Fruit fly (Drosophila melanogaster) whole organism, embryonic: Measurements from ENCODE around the gene CG31798.

ENCODE experiments used
- Ada2b ChIP-seq: fragments of 200-800 bp; sonication (Bioruptor generic); IDR thresholded peaks from 2 replicates; pipeline ENCODE4 v1.3.6; 2022; ENCODE audit warnings: missing biosample characterization, missing genetic modification characterization
- Antp ChIP-seq: fragments of 200-800 bp; sonication (Bioruptor generic); optimal IDR thresholded peaks from 3 replicates; lab custom pipeline; 2016; ENCODE audit warnings: missing biosample characterization, missing genetic modification characterization
- B-H2 ChIP-seq: fragments of 200-800 bp; sonication (Bioruptor generic); optimal IDR thresholded peaks from 2 replicates; lab custom pipeline; 2018; ENCODE audit warnings: missing biosample characterization, mild to moderate bottlenecking, missing genetic modification characterization
- BtbVII ChIP-seq: fragments of 200-800 bp; sonication (Bioruptor generic); optimal IDR thresholded peaks from 3 replicates; lab custom pipeline; 2017; ENCODE audit warnings: missing biosample characterization, mild to moderate bottlenecking, missing genetic modification characterization
- CG10321 ChIP-seq: fragments of 200-800 bp; sonication (Bioruptor generic); IDR thresholded peaks from 2 replicates; pipeline ENCODE4 v1.3.6; 2022; ENCODE audit warnings: missing biosample characterization, missing genetic modification characterization
- CG10462 ChIP-seq: fragments of 200-800 bp; sonication (Bioruptor generic); optimal IDR thresholded peaks from 2 replicates; lab custom pipeline; 2016; ENCODE audit warnings: missing biosample characterization, missing genetic modification characterization
- CG10543 ChIP-seq: fragments of 200-800 bp; sonication (Bioruptor generic); optimal IDR thresholded peaks from 3 replicates; lab custom pipeline; 2017; ENCODE audit warnings: missing biosample characterization, mild to moderate bottlenecking, missing genetic modification characterization, moderate library complexity
- CG12219 ChIP-seq: fragments of 200-800 bp; sonication (Bioruptor generic); optimal IDR thresholded peaks from 3 replicates; lab custom pipeline; 2018; ENCODE audit warnings: missing biosample characterization, mild to moderate bottlenecking, missing genetic modification characterization
- CG12769 ChIP-seq: fragments of 200-800 bp; sonication (Bioruptor generic); optimal IDR thresholded peaks from 2 replicates; lab custom pipeline; 2019; ENCODE audit warnings: missing biosample characterization, mild to moderate bottlenecking, missing genetic modification characterization, moderate library complexity
- CG13296 ChIP-seq: fragments of 200-800 bp; sonication (Bioruptor generic); optimal IDR thresholded peaks from 3 replicates; lab custom pipeline; 2018; ENCODE audit warnings: missing biosample characterization, mild to moderate bottlenecking, missing genetic modification characterization
- CG13624 ChIP-seq: fragments of 200-800 bp; sonication (Bioruptor generic); optimal IDR thresholded peaks from 2 replicates; lab custom pipeline; 2016; ENCODE audit warnings: missing biosample characterization, missing genetic modification characterization
- CG15514 ChIP-seq: fragments of 200-800 bp; sonication (Bioruptor generic); optimal IDR thresholded peaks from 3 replicates; lab custom pipeline; 2017; ENCODE audit warnings: missing biosample characterization, missing genetic modification characterization, mild to moderate bottlenecking, moderate library complexity, missing genetic modification reagents
- CG18599 ChIP-seq: fragments of 200-800 bp; sonication (Bioruptor generic); optimal IDR thresholded peaks from 3 replicates; lab custom pipeline; 2017; ENCODE audit warnings: missing biosample characterization, missing genetic modification characterization, mild to moderate bottlenecking, moderate library complexity, missing genetic modification reagents
- CG2129 ChIP-seq: fragments of 200-800 bp; sonication (Bioruptor generic); IDR thresholded peaks from 2 replicates; pipeline ENCODE4 v1.3.6; 2022; ENCODE audit warnings: missing biosample characterization, missing genetic modification characterization; ENCODE audit not compliant: partially characterized antibody
- CG33557 ChIP-seq: fragments of 200-800 bp; sonication (Bioruptor generic); optimal IDR thresholded peaks from 2 replicates; lab custom pipeline; 2019; ENCODE audit warnings: missing biosample characterization, mild to moderate bottlenecking, missing genetic modification characterization, moderate library complexity
- CG4360 ChIP-seq: fragments of 200-800 bp; sonication (Bioruptor generic); IDR thresholded peaks from 2 replicates; pipeline ENCODE4 v1.3.6; 2022; ENCODE audit warnings: missing biosample characterization, missing genetic modification characterization
- CG5953 ChIP-seq: fragments of 200-800 bp; sonication (Bioruptor generic); IDR thresholded peaks from 2 replicates; pipeline ENCODE4 v1.3.6; 2022; ENCODE audit warnings: missing biosample characterization, missing genetic modification characterization
- CG6272 ChIP-seq: fragments of 200-800 bp; sonication (Bioruptor generic); IDR thresholded peaks from 2 replicates; pipeline ENCODE4 v1.3.6; 2022; ENCODE audit warnings: missing biosample characterization, missing genetic modification characterization
- CG6689 ChIP-seq: fragments of 200-800 bp; sonication (Bioruptor generic); IDR thresholded peaks from 2 replicates; pipeline ENCODE4 v1.3.6; 2022; ENCODE audit warnings: missing biosample characterization, missing genetic modification characterization
- CG6813 ChIP-seq: fragments of 200-800 bp; sonication (Bioruptor generic); optimal IDR thresholded peaks from 2 replicates; lab custom pipeline; 2017; ENCODE audit warnings: missing biosample characterization, missing genetic modification characterization, mild to moderate bottlenecking, moderate library complexity, missing genetic modification reagents
- CG9215 ChIP-seq: fragments of 200-800 bp; sonication (Bioruptor generic); IDR thresholded peaks from 2 replicates; pipeline ENCODE4 v1.3.6; 2022; ENCODE audit warnings: missing biosample characterization, missing genetic modification characterization
- Dll ChIP-seq: fragments of 200-800 bp; sonication (Bioruptor generic); IDR thresholded peaks from 4 replicates; pipeline ENCODE4 v1.3.6; 2022; ENCODE audit warnings: missing biosample characterization, missing genetic modification characterization; ENCODE audit not compliant: partially characterized antibody
- H2.0 ChIP-seq: fragments of 200-800 bp; sonication (Bioruptor generic); IDR thresholded peaks from 2 replicates; pipeline ENCODE4 v1.3.6; 2022; ENCODE audit warnings: missing biosample characterization, missing genetic modification characterization
- HLH4C ChIP-seq: fragments of 200-800 bp; sonication (Bioruptor generic); IDR thresholded peaks from 3 replicates; pipeline ENCODE4 v1.3.6; 2022; ENCODE audit warnings: missing biosample characterization, missing genetic modification characterization; ENCODE audit not compliant: partially characterized antibody
- Med ChIP-seq: fragments of 200-800 bp; sonication (Bioruptor generic); peaks from one replicate; lab custom pipeline; 2016; ENCODE audit warnings: missing biosample characterization, missing genetic modification characterization, mild to moderate bottlenecking, inconsistent platforms, moderate library complexity
- Myb ChIP-seq: fragments of 200-800 bp; sonication (Bioruptor generic); optimal IDR thresholded peaks from 2 replicates; lab custom pipeline; 2016; ENCODE audit warnings: missing biosample characterization, missing genetic modification characterization
- Nf-YB ChIP-seq: fragments of 200-800 bp; sonication (Bioruptor generic); optimal IDR thresholded peaks from 3 replicates; lab custom pipeline; 2019; ENCODE audit warnings: missing biosample characterization, mild to moderate bottlenecking, missing genetic modification characterization, moderate library complexity
- Pdp1 ChIP-seq, 2 experiments: fragments of 200-800 bp; sonication (Bioruptor generic); optimal IDR thresholded peaks; 3 replicates each; lab custom pipeline; 2016; ENCODE audit warnings: missing biosample characterization in 2 of 2, missing genetic modification characterization in 2 of 2, mild to moderate bottlenecking in 1 of 2, moderate library complexity in 1 of 2
- Poxn ChIP-seq: fragments of 200-800 bp; sonication (Bioruptor generic); IDR thresholded peaks from 2 replicates; pipeline ENCODE4 v1.3.6; 2022; ENCODE audit warnings: missing biosample characterization, missing genetic modification characterization
- Rfx ChIP-seq: fragments of 200-800 bp; sonication (Bioruptor generic); IDR thresholded peaks from 2 replicates; pipeline ENCODE4 v1.3.6; 2022; ENCODE audit warnings: missing biosample characterization, missing genetic modification characterization
- Sin3A ChIP-seq: fragments of >200 bp; optimal IDR thresholded peaks from 2 replicates; lab custom pipeline; 2018
- Trl ChIP-seq, 3 experiments: fragments of >200 bp in 2 of 3; fragments of 200-800 bp in 1 of 3; sonication (Bioruptor generic) in 1 of 3; optimal IDR thresholded peaks; 2 replicates in 1 of 3; 3 replicates in 2 of 3; lab custom pipeline; 2016 to 2017; ENCODE audit warnings: missing biosample characterization in 1 of 3, missing genetic modification characterization in 1 of 3
- Xbp1 ChIP-seq: fragments of 200-800 bp; sonication (Bioruptor generic); optimal IDR thresholded peaks from 3 replicates; lab custom pipeline; 2016; ENCODE audit warnings: missing biosample characterization, mild to moderate bottlenecking, missing genetic modification characterization
- ab ChIP-seq: fragments of 200-800 bp; sonication (Bioruptor generic); optimal IDR thresholded peaks from 2 replicates; lab custom pipeline; 2016; ENCODE audit warnings: missing biosample characterization, missing genetic modification characterization
- amos ChIP-seq: fragments of 200-800 bp; sonication (Bioruptor generic); IDR thresholded peaks from 2 replicates; pipeline ENCODE4 v1.3.6; 2022; ENCODE audit warnings: missing biosample characterization, missing genetic modification characterization; ENCODE audit not compliant: partially characterized antibody
- ase ChIP-seq: fragments of 200-800 bp; sonication (Bioruptor generic); IDR thresholded peaks from 3 replicates; pipeline ENCODE4 v1.3.6; 2022; ENCODE audit warnings: missing biosample characterization, missing genetic modification characterization
- chinmo ChIP-seq: fragments of 200-800 bp; sonication (Bioruptor generic); IDR thresholded peaks from 4 replicates; pipeline ENCODE4 v1.3.6; 2022; ENCODE audit warnings: missing biosample characterization, missing genetic modification characterization; ENCODE audit not compliant: partially characterized antibody
- croc ChIP-seq: fragments of 200-800 bp; sonication (Bioruptor generic); conservative IDR thresholded peaks from 3 replicates; pipeline ENCODE4 v1.3.6; 2022; ENCODE audit warnings: missing biosample characterization, missing genetic modification characterization
- eve ChIP-seq, 2 experiments: fragments of >200 bp; optimal IDR thresholded peaks; 2 replicates each; lab custom pipeline; 2017; ENCODE audit warnings: missing biosample characterization in 2 of 2, missing genetic modification characterization in 2 of 2
- luna ChIP-seq: fragments of 200-800 bp; sonication (Bioruptor generic); optimal IDR thresholded peaks from 2 replicates; lab custom pipeline; 2016; ENCODE audit warnings: missing biosample characterization, missing genetic modification characterization
- maf-S ChIP-seq: fragments of 200-800 bp; sonication (Bioruptor generic); optimal IDR thresholded peaks from 2 replicates; lab custom pipeline; 2016; ENCODE audit warnings: missing biosample characterization, missing genetic modification characterization
- mam ChIP-seq: fragments of 200-800 bp; sonication (Bioruptor generic); optimal IDR thresholded peaks from 3 replicates; lab custom pipeline; 2016; ENCODE audit warnings: missing biosample characterization, missing genetic modification characterization
- nmo ChIP-seq: fragments of 200-800 bp; sonication (Bioruptor generic); optimal IDR thresholded peaks from 2 replicates; lab custom pipeline; 2018; ENCODE audit warnings: missing biosample characterization, mild to moderate bottlenecking, missing genetic modification characterization, moderate library complexity
- run ChIP-seq: fragments of 200-800 bp; sonication (Bioruptor generic); optimal IDR thresholded peaks from 3 replicates; lab custom pipeline; 2018; ENCODE audit warnings: missing biosample characterization, mild to moderate bottlenecking, missing genetic modification characterization
- seq ChIP-seq: fragments of 200-800 bp; sonication (Bioruptor generic); IDR thresholded peaks from 2 replicates; pipeline ENCODE4 v1.3.6; 2022; ENCODE audit warnings: missing biosample characterization, missing genetic modification characterization
- sim ChIP-seq: fragments of 200-800 bp; sonication (Bioruptor generic); IDR thresholded peaks from 2 replicates; pipeline ENCODE4 v1.3.6; 2022; ENCODE audit warnings: missing biosample characterization, missing genetic modification characterization
- sr ChIP-seq: fragments of 200-800 bp; sonication (Bioruptor generic); IDR thresholded peaks from 3 replicates; pipeline ENCODE4 v1.3.6; 2022; ENCODE audit warnings: missing biosample characterization, missing genetic modification characterization
- ssp ChIP-seq: fragments of 200-800 bp; sonication (Bioruptor generic); IDR thresholded peaks from 2 replicates; pipeline ENCODE4 v1.3.6; 2022; ENCODE audit warnings: missing biosample characterization, missing genetic modification characterization
- tin ChIP-seq: fragments of 200-800 bp; sonication (Bioruptor generic); optimal IDR thresholded peaks from 3 replicates; lab custom pipeline; 2016; ENCODE audit warnings: missing biosample characterization, missing genetic modification characterization
- tup ChIP-seq: fragments of 200-800 bp; sonication (Bioruptor generic); optimal IDR thresholded peaks from 2 replicates; lab custom pipeline; 2016; ENCODE audit warnings: missing biosample characterization, mild to moderate bottlenecking, missing genetic modification characterization, moderate library complexity
- yki ChIP-seq: fragments of >200 bp; optimal IDR thresholded peaks from 3 replicates; lab custom pipeline; 2018
- zfh1 ChIP-seq: fragments of 200-800 bp; sonication (Bioruptor generic); IDR thresholded peaks from 3 replicates; pipeline ENCODE4 v1.3.6; 2022; ENCODE audit warnings: missing biosample characterization, missing genetic modification characterization

The CG31798 gene

DNA sequence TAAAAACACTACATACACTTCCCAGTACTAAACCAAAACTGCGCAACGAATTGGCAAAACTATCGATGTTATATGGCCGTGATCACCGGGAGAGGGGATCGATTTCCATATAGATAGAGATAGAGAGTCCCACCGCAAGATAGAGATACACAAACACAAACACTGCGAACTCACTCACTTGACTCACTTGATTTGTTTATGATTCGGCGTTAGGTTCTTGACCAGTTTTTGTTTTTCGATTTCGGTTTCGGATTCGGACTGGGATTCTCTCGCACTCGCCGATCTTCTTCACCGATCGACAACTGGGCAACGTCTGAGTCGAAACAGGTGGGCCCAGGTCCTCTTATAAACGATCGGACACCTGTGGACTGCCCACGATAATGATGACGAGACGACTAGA lies 4.2 kb upstream of the CG31798 start, which contains the start of gene CG17549 (continued):
- TF ChIP-seq H2.0 (GFP tag; lab: Robert Waterston, UW), result no peak
- TF ChIP-seq Rfx (GFP tag; lab: Robert Waterston, UW), result no peak; the same call in 1 of the 2 replicates
- TF ChIP-seq CG9215 (GFP tag; lab: Robert Waterston, UW), result no peak
- TF ChIP-seq Trl (optimal IDR thresholded peaks at IDR 0.05; lab: Kevin White, UChicago), result peak in 1 of 2 experiments; percentile 45
- no peak for TF ChIP-seq Trl (GFP tag; optimal IDR thresholded peaks at IDR 0.05; lab: Kevin White, UChicago)
- no peak for TF ChIP-seq mam (GFP tag; lab: Kevin White, UChicago)
- TF ChIP-seq CG13296 (GFP tag; lab: Kevin White, UChicago), result no peak
- no peak for TF ChIP-seq Ada2b (GFP tag; lab: Robert Waterston, UW)
- no peak for TF ChIP-seq croc
- no peak for TF ChIP-seq CG12219 (GFP tag; lab: Kevin White, UChicago)
- TF ChIP-seq Poxn (GFP tag; lab: Robert Waterston, UW), result no peak
- no peak for TF ChIP-seq ssp (GFP tag; lab: Robert Waterston, UW)
- no peak for TF ChIP-seq CG6272
- peak; percentile 33 for TF ChIP-seq CG10543 (GFP tag; lab: Kevin White, UChicago)
- TF ChIP-seq sr (GFP tag; lab: Robert Waterston, UW), result no peak
- TF ChIP-seq CG10321 (GFP tag; lab: Robert Waterston, UW), result no peak
- no peak for TF ChIP-seq CG33557 (GFP tag; lab: Kevin White, UChicago)
- TF ChIP-seq Myb (GFP tag; lab: Kevin White, UChicago), result no peak
- peak; percentile 74 for TF ChIP-seq Med (GFP tag; lab: Kevin White, UChicago)
- TF ChIP-seq yki (lab: Kevin White, UChicago), result no peak
- no peak for TF ChIP-seq ase (GFP tag; lab: Robert Waterston, UW)
- TF ChIP-seq Sin3A, result no peak
- TF ChIP-seq CG6689 (GFP tag; lab: Robert Waterston, UW), result no peak
- TF ChIP-seq chinmo, result 0 out of 4 replicates have a peak, but pooled peaks have one; percentile 66
- TF ChIP-seq Xbp1 (GFP tag; lab: Kevin White, UChicago), result no peak
- TF ChIP-seq luna (GFP tag; lab: Kevin White, UChicago), result no peak
- TF ChIP-seq Dll (GFP tag; lab: Robert Waterston, UW), result no peak
- peak; percentile 48 for TF ChIP-seq B-H2 (GFP tag; lab: Kevin White, UChicago)
- TF ChIP-seq CG12769, result peak; percentile 74
- no peak; the same call in 1 of the 2 replicates for TF ChIP-seq amos (GFP tag; lab: Robert Waterston, UW)
- TF ChIP-seq eve (GFP tag; optimal IDR thresholded peaks at IDR 0.05; lab: Kevin White, UChicago), result no peak
- no peak for TF ChIP-seq HLH4C (GFP tag; lab: Robert Waterston, UW)
- no peak for TF ChIP-seq CG5953 (GFP tag; lab: Robert Waterston, UW)
- no peak for TF ChIP-seq maf-S (GFP tag; lab: Kevin White, UChicago)
- no peak for TF ChIP-seq seq (GFP tag; lab: Robert Waterston, UW)
- TF ChIP-seq BtbVII (GFP tag; lab: Kevin White, UChicago), result no peak
- no peak for TF ChIP-seq Antp (GFP tag; lab: Kevin White, UChicago)
- no peak for TF ChIP-seq Pdp1 (GFP tag; optimal IDR thresholded peaks at IDR 0.05; lab: Kevin White, UChicago)
- no peak for TF ChIP-seq CG10462
- TF ChIP-seq tin (GFP tag; lab: Kevin White, UChicago), result no peak
- TF ChIP-seq CG18599 (GFP tag; lab: Kevin White, UChicago), result no peak
- TF ChIP-seq sim (GFP tag; lab: Robert Waterston, UW), result no peak
- no peak for TF ChIP-seq CG2129 (GFP tag; lab: Robert Waterston, UW)
- no peak for TF ChIP-seq zfh1 (GFP tag; lab: Robert Waterston, UW)
- no peak for TF ChIP-seq tup (GFP tag; lab: Kevin White, UChicago)
- TF ChIP-seq CG6813 (GFP tag; lab: Kevin White, UChicago), result no peak
- TF ChIP-seq nmo (GFP tag; lab: Kevin White, UChicago), result no peak
- no peak for TF ChIP-seq run (tag; lab: Kevin White, UChicago)
- no peak for TF ChIP-seq CG4360
- no peak for TF ChIP-seq Nf-YB (GFP tag; lab: Kevin White, UChicago)
- no peak for TF ChIP-seq ab (GFP tag; lab: Kevin White, UChicago)
- TF ChIP-seq CG15514 (GFP tag; lab: Kevin White, UChicago), result no peak
- TF ChIP-seq CG13624 (GFP tag; lab: Kevin White, UChicago), result no peak
